Worm (Caenorhabditis elegans) whole organism, early embryonic: ENCODE data around the gene Y54G11A.3.
"Not testable (repeated sequence)": the region's sequence is repeated elsewhere in the genome, so short reads cannot be mapped to it uniquely, and the experiment has no call there.

Experiments
- B0310.2 ChIP-seq: sonication (generic microtip); optimal IDR thresholded peaks from 2 replicates; lab custom pipeline; 2016; ENCODE audit warnings: mild to moderate bottlenecking, missing genetic modification characterization, missing compliant biosample characterization
- F13C5.2 ChIP-seq: sonication (generic microtip); optimal IDR thresholded peaks from 2 replicates; lab custom pipeline; 2017; ENCODE audit warnings: mild to moderate bottlenecking, missing genetic modification characterization, inconsistent platforms, missing compliant biosample characterization
- aly-1 ChIP-seq: sonication (generic microtip); optimal IDR thresholded peaks from 2 replicates; lab custom pipeline; 2016; ENCODE audit warnings: missing genetic modification characterization, missing compliant biosample characterization
- ama-1 ChIP-seq: fragments of 150-350 bp; optimal IDR thresholded peaks from 2 replicates; lab custom pipeline; 2014
- ceh-13 ChIP-seq: fragments of 200-800 bp; sonication (Bioruptor generic); optimal IDR thresholded peaks from 2 replicates; lab custom pipeline; 2018; ENCODE audit warnings: mild to moderate bottlenecking, missing genetic modification characterization, missing compliant biosample characterization
- ceh-36 ChIP-seq: sonication (generic microtip); optimal IDR thresholded peaks from 2 replicates; lab custom pipeline; 2016; ENCODE audit warnings: missing genetic modification characterization, inconsistent platforms, missing compliant biosample characterization
- ets-7 ChIP-seq: sonication (generic microtip); optimal IDR thresholded peaks from 2 replicates; lab custom pipeline; 2016; ENCODE audit warnings: missing genotype, missing genetic modification characterization, missing compliant biosample characterization
- flt-1 ChIP-seq: fragments of 200-800 bp; sonication (Bioruptor generic); IDR thresholded peaks from 2 replicates; pipeline ENCODE4 v1.3.6; 2022; ENCODE audit warnings: missing genetic modification characterization, missing compliant biosample characterization
- hmbx-1 ChIP-seq: sonication (generic microtip); optimal IDR thresholded peaks from 2 replicates; lab custom pipeline; 2016; ENCODE audit warnings: mild to moderate bottlenecking, missing genetic modification characterization, missing compliant biosample characterization
- hmg-4 ChIP-seq: fragments of 200-800 bp; sonication (Bioruptor generic); optimal IDR thresholded peaks from 2 replicates; lab custom pipeline; 2018; ENCODE audit warnings: mild to moderate bottlenecking, missing genetic modification characterization, missing compliant biosample characterization
- hnd-1 ChIP-seq: sonication (generic microtip); optimal IDR thresholded peaks from 2 replicates; lab custom pipeline; 2016; ENCODE audit warnings: missing genetic modification characterization, missing compliant biosample characterization
- pes-1 ChIP-seq: fragments of 200-800 bp; sonication (Bioruptor generic); IDR thresholded peaks from 2 replicates; pipeline ENCODE4 v1.3.6; 2022; ENCODE audit warnings: missing genetic modification reagents, missing genetic modification characterization, missing compliant biosample characterization
- scrt-1 ChIP-seq: fragments of 200-800 bp; sonication (Bioruptor generic); IDR thresholded peaks from 2 replicates; pipeline ENCODE4 v1.3.6; 2022; ENCODE audit warnings: missing genetic modification characterization, missing compliant biosample characterization
- sea-1 ChIP-seq: fragments of 200-800 bp; sonication (Bioruptor generic); conservative IDR thresholded peaks from 2 replicates; pipeline ENCODE4 v1.3.6; 2022; ENCODE audit warnings: missing genetic modification characterization, missing compliant biosample characterization
- tbx-11 ChIP-seq: fragments of 200-800 bp; sonication (Bioruptor generic); IDR thresholded peaks from 2 replicates; pipeline ENCODE4 v1.3.6; 2022; ENCODE audit warnings: missing genetic modification characterization, missing compliant biosample characterization
- tbx-37 ChIP-seq: fragments of 200-800 bp; sonication (Bioruptor generic); conservative IDR thresholded peaks from 2 replicates; pipeline ENCODE4 v1.3.6; 2022; ENCODE audit warnings: missing genetic modification reagents, missing genetic modification characterization, missing compliant biosample characterization
- tra-4 ChIP-seq: sonication (generic microtip); optimal IDR thresholded peaks from 2 replicates; lab custom pipeline; 2017; ENCODE audit warnings: missing genetic modification characterization, missing compliant biosample characterization

The Y54G11A.3 gene

ce11 chrII:14301927-14302326, 25.5 kb downstream of the Y54G11A.3 start, which contains the start of gene ctl-2:
TSS of gene ctl-2 (minus strand) at chrII:14302027.
- TF ChIP-seq tra-4 (tag; lab: Kevin White, UChicago); sea-1 (GFP tag; lab: Robert Waterston, UW); hnd-1 (tag; lab: Kevin White, UChicago): not testable (repeated sequence)

DNA sequence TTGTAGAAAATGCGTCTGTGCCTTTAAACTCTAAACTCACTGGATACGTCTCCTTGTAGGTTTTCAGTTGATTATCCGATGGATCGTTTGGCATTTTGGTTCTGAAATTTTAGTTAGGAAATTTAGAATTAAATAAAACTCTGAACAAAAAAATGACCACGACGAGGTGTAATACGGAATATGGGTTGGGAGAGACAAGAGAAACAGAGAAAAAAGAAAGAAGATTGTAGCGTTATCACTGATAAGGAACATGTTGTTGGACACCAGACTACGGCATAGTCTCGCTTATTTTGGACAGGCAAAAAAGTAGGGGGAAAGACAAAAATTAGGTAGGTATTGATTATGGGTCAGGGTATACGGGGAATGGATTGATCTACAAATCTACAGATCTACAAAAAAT, 29.7 kb downstream of the Y54G11A.3 start, which contains the start of gene ctl-1:
Gene ctl-1, minus strand, starts transcription at position 101 of the 400 bp plus-strand sequence.
- not testable (repeated sequence) for TF ChIP-seq tbx-37 (GFP tag; lab: Robert Waterston, UW); hnd-1 (tag; lab: Kevin White, UChicago); scrt-1 (GFP tag; lab: Robert Waterston, UW)

DNA sequence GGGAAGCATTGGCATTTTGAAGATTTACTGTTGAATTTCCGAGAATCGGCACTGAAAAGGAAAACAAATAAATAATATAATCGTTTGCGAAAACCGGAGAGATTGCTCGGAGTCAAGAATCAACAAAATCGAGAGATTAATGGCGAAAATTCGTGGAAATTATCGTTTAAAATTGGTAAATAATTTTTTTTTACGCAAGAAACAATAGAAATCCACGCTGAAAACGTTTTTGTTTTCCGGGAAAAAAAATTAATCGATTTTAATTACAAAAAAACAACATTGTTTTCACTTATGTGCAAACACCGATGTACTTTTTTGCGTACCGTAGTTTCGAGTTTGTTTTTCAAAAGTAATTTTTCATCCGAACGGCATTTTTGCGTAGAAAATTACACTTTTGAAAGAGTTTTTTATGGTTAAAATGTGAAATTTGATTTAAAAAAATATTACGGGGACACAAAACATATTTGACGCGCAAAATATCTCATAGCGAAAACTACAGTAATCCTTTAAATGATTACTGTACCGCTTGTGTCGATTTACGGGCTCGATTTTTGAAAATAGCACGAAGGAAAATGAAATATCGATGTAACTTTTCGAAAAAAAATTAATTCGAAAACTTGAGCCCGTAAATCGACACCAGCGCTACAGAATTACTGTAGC, 34.4 kb downstream of the Y54G11A.3 start, which contains the start of gene ctl-3:
Gene ctl-3, minus strand, starts transcription at position 51 of the 660 bp plus-strand sequence.
- TF ChIP-seq tra-4 (tag; lab: Kevin White, UChicago) (no peak), tbx-11 (no peak), hmg-4 (no peak), aly-1 (tag; lab: Kevin White, UChicago) (no peak)

ce11 chrII:14311537-14311936, 35.1 kb downstream of the Y54G11A.3 start:
- TF ChIP-seq tbx-11 (no peak), B0310.2 (tag; lab: Kevin White, UChicago) (no peak), hmbx-1 (no peak), hmg-4 (no peak), ceh-36 (no peak), aly-1 (tag; lab: Kevin White, UChicago) (no peak), F13C5.2 (tag; lab: Kevin White, UChicago) (no peak), ets-7 (tag; lab: Kevin White, UChicago) (no peak)

- TF ChIP-seq B0310.2 (tag; lab: Kevin White, UChicago) (no peak), ets-7 (tag; lab: Kevin White, UChicago) (no peak), hmg-4 (no peak), ama-1 (lab: Kevin White, UChicago) (no peak), hmbx-1 (no peak), ceh-13 (GFP tag; lab: Kevin White, UChicago) (no peak), tbx-37 (GFP tag; lab: Robert Waterston, UW) (no peak), scrt-1 (GFP tag; lab: Robert Waterston, UW) (no peak), F13C5.2 (tag; lab: Kevin White, UChicago) (no peak), ceh-36 (no peak), flt-1 (GFP tag; lab: Robert Waterston, UW) (no peak), tra-4 (tag; lab: Kevin White, UChicago) (no peak), pes-1 (GFP tag; lab: Robert Waterston, UW) (no peak)
Measured at ce11 chrII:14312182-14312581, 35.8 kb downstream of the Y54G11A.3 start.

DNA sequence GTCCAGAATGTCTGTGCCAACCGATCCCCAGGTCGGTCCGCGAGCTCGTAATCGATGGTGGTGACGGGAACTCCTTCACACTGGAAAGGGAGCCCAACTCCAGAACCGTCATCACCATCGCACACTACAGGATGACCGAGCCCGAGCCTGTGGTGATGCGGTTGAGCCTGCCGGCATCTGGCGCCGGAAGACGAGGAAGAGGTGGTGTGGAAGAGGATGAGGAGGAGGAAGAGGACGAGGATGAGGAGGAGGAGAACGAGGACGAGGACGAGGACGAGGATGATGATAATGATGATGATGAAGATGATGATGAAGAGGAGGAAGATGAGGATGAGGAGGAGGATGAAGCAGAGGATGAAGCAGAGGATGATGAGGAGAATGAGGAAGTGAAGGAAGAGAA, 41.6 kb downstream of the Y54G11A.3 start, which contains the start of gene Y54G11A.14:
Gene Y54G11A.14, plus strand, starts transcription at position 132 of the 400 bp plus-strand sequence.
- TF ChIP-seq F13C5.2 (tag; lab: Kevin White, UChicago) (no peak), hmbx-1 (no peak), pes-1 (GFP tag; lab: Robert Waterston, UW) (no peak), B0310.2 (tag; lab: Kevin White, UChicago) (no peak), scrt-1 (GFP tag; lab: Robert Waterston, UW) (no peak), hnd-1 (tag; lab: Kevin White, UChicago) (no peak), ets-7 (tag; lab: Kevin White, UChicago) (no peak), flt-1 (GFP tag; lab: Robert Waterston, UW) (no peak), tbx-11 (no peak), tbx-37 (GFP tag; lab: Robert Waterston, UW) (no peak), hmg-4 (no peak), aly-1 (tag; lab: Kevin White, UChicago) (no peak), ceh-13 (GFP tag; lab: Kevin White, UChicago) (no peak)

ce11 chrII:14319227-14319626, 42.8 kb downstream of the Y54G11A.3 start:
- TF ChIP-seq hmbx-1 = no peak
- TF ChIP-seq ceh-13 (GFP tag; lab: Kevin White, UChicago) = no peak
- no peak for TF ChIP-seq aly-1 (tag; lab: Kevin White, UChicago)
- TF ChIP-seq B0310.2 (tag; lab: Kevin White, UChicago) = no peak
- no peak for TF ChIP-seq tbx-11
- no peak for TF ChIP-seq tbx-37 (GFP tag; lab: Robert Waterston, UW)
- TF ChIP-seq pes-1 (GFP tag; lab: Robert Waterston, UW) = no peak
- no peak for TF ChIP-seq scrt-1 (GFP tag; lab: Robert Waterston, UW)
- TF ChIP-seq hmg-4 = no peak
- TF ChIP-seq ceh-36 = no peak
- no peak for TF ChIP-seq ama-1 (lab: Kevin White, UChicago)
- no peak for TF ChIP-seq tra-4 (tag; lab: Kevin White, UChicago)
- TF ChIP-seq ets-7 (tag; lab: Kevin White, UChicago) = no peak
- TF ChIP-seq F13C5.2 (tag; lab: Kevin White, UChicago) = no peak
- TF ChIP-seq hnd-1 (tag; lab: Kevin White, UChicago) = no peak
- no peak for TF ChIP-seq sea-1 (GFP tag; lab: Robert Waterston, UW)

- no peak for TF ChIP-seq F13C5.2 (tag; lab: Kevin White, UChicago)
- no peak for TF ChIP-seq hnd-1 (tag; lab: Kevin White, UChicago)
- TF ChIP-seq tbx-11 = no peak
- no peak for TF ChIP-seq pes-1 (GFP tag; lab: Robert Waterston, UW)
- no peak for TF ChIP-seq hmg-4
- no peak for TF ChIP-seq ceh-36
- no peak for TF ChIP-seq flt-1 (GFP tag; lab: Robert Waterston, UW)
- TF ChIP-seq scrt-1 (GFP tag; lab: Robert Waterston, UW) = no peak
- no peak for TF ChIP-seq sea-1 (GFP tag; lab: Robert Waterston, UW)
- TF ChIP-seq ama-1 (lab: Kevin White, UChicago) = no peak
Measured at ce11 chrII:14321225-14321624, 44.8 kb downstream of the Y54G11A.3 start.
